Worm (Caenorhabditis elegans) whole organism, L4 larva: ENCODE measurements around the gene C07A9.9.

Experiments
- D1046.2 ChIP-seq: fragments of 200-800 bp; sonication (Bioruptor generic); IDR thresholded peaks from 2 replicates; pipeline ENCODE4 v1.3.6; 2022; ENCODE audit warnings: missing genetic modification characterization, missing compliant biosample characterization
- F10B5.3 ChIP-seq: sonication (generic microtip); optimal IDR thresholded peaks from 2 replicates; lab custom pipeline; 2016; ENCODE audit warnings: mild to moderate bottlenecking, missing genetic modification characterization, missing compliant biosample characterization
- F37D6.2 ChIP-seq: sonication (generic microtip); optimal IDR thresholded peaks from 2 replicates; lab custom pipeline; 2016; ENCODE audit warnings: mild to moderate bottlenecking, missing genetic modification characterization, missing compliant biosample characterization
- T20F7.1 ChIP-seq: fragments of 200-800 bp; sonication (Bioruptor generic); optimal IDR thresholded peaks from 2 replicates; lab custom pipeline; 2018; ENCODE audit warnings: mild to moderate bottlenecking, missing genetic modification characterization, missing compliant biosample characterization
- Y105C5A.15 ChIP-seq: fragments of 200-800 bp; sonication (Bioruptor generic); IDR thresholded peaks from 2 replicates; pipeline ENCODE4 v1.3.6; 2022; ENCODE audit warnings: missing genetic modification characterization, missing compliant biosample characterization
- Y48G9A.11 ChIP-seq: fragments of 200-800 bp; sonication (Bioruptor generic); IDR thresholded peaks from 2 replicates; pipeline ENCODE4 v1.3.6; 2022; ENCODE audit warnings: missing genetic modification reagents, missing genetic modification characterization, missing compliant biosample characterization
- Y5F2A.4 ChIP-seq: fragments of 200-800 bp; sonication (Bioruptor generic); optimal IDR thresholded peaks from 2 replicates; lab custom pipeline; 2018; ENCODE audit warnings: mild to moderate bottlenecking, missing genetic modification characterization, missing compliant biosample characterization
- Y75B8A.6 ChIP-seq: fragments of 200-800 bp; sonication (Bioruptor generic); IDR thresholded peaks from 2 replicates; pipeline ENCODE4 v1.3.6; 2022; ENCODE audit warnings: missing genetic modification reagents, missing genetic modification characterization, missing compliant biosample characterization
- ZK337.2 ChIP-seq: fragments of 200-800 bp; sonication (Bioruptor generic); IDR thresholded peaks from 2 replicates; pipeline ENCODE4 v1.3.6; 2022; ENCODE audit warnings: missing genetic modification reagents, missing genetic modification characterization, missing compliant biosample characterization
- ZK546.5 ChIP-seq, 2 experiments: sonication (generic microtip); optimal IDR thresholded peaks; 2 replicates each; lab custom pipeline; 2017; ENCODE audit warnings: missing biosample characterization in 2 of 2, missing genetic modification characterization in 2 of 2
- aha-1 ChIP-seq: fragments of 150-350 bp; peaks from one replicate; lab custom pipeline; 2014; ENCODE audit warnings: missing biosample characterization, missing genetic modification characterization
- arid-1 ChIP-seq: fragments of 200-800 bp; sonication (Bioruptor generic); conservative IDR thresholded peaks from 2 replicates; pipeline ENCODE4 v1.3.6; 2022; ENCODE audit warnings: missing genetic modification reagents, missing genetic modification characterization, missing compliant biosample characterization
- ceh-20 ChIP-seq: fragments of 200-800 bp; sonication (Bioruptor generic); IDR thresholded peaks from 2 replicates; pipeline ENCODE4 v1.3.6; 2022; ENCODE audit warnings: missing genetic modification reagents, missing genetic modification characterization, missing compliant biosample characterization
- ceh-28 ChIP-seq: fragments of 150-350 bp; optimal IDR thresholded peaks from 2 replicates; lab custom pipeline; 2014; ENCODE audit warnings: missing biosample characterization, missing genetic modification reagents, missing genetic modification characterization
- ceh-44 ChIP-seq: fragments of 200-800 bp; sonication (Bioruptor generic); IDR thresholded peaks from 2 replicates; pipeline ENCODE4 v1.3.6; 2022; ENCODE audit warnings: missing genetic modification reagents, missing genetic modification characterization, missing compliant biosample characterization
- ces-1 ChIP-seq: fragments of 150-350 bp; sonication (generic microtip); optimal IDR thresholded peaks from 4 replicates; lab custom pipeline; 2014; ENCODE audit warnings: missing biosample characterization, missing genetic modification reagents, missing genetic modification characterization
- daf-16 ChIP-seq, 3 experiments: sonication (generic microtip); optimal IDR thresholded peaks; 2 replicates each; lab custom pipeline; 2016 to 2017; ENCODE audit warnings: missing genetic modification characterization in 3 of 3, missing genetic modification reagents in 3 of 3, mild to moderate bottlenecking in 2 of 3, missing compliant biosample characterization in 2 of 3, missing biosample characterization in 1 of 3, moderate library complexity in 1 of 3
- daf-19 ChIP-seq: fragments of 200-800 bp; sonication (Bioruptor generic); conservative IDR thresholded peaks from 2 replicates; pipeline ENCODE4 v1.3.6; 2022; ENCODE audit warnings: missing genetic modification characterization, missing compliant biosample characterization
- daf-8 ChIP-seq: fragments of 200-800 bp; sonication (Bioruptor generic); IDR thresholded peaks from 2 replicates; pipeline ENCODE4 v1.3.6; 2022; ENCODE audit warnings: missing genetic modification characterization, missing compliant biosample characterization
- dmd-8 ChIP-seq: fragments of 200-800 bp; sonication (Bioruptor generic); IDR thresholded peaks from 2 replicates; pipeline ENCODE4 v1.3.6; 2022; ENCODE audit warnings: missing genetic modification characterization, missing compliant biosample characterization
- dpl-1 ChIP-seq: fragments of 150-350 bp; optimal IDR thresholded peaks from 2 replicates; lab custom pipeline; 2014; ENCODE audit warnings: missing biosample characterization, missing genetic modification reagents, missing genetic modification characterization
- egl-27 ChIP-seq: sonication (generic microtip); optimal IDR thresholded peaks from 3 replicates; lab custom pipeline; 2017; ENCODE audit warnings: missing biosample characterization, missing genetic modification reagents, missing genetic modification characterization
- hlh-11 ChIP-seq: fragments of 200-800 bp; sonication (Bioruptor generic); optimal IDR thresholded peaks from 2 replicates; lab custom pipeline; 2018; ENCODE audit warnings: mild to moderate bottlenecking, missing genetic modification characterization, missing compliant biosample characterization
- hlh-30 ChIP-seq: sonication (generic microtip); optimal IDR thresholded peaks from 2 replicates; lab custom pipeline; 2017; ENCODE audit warnings: antibody characterized with exemption, mild to moderate bottlenecking, missing genetic modification characterization, missing compliant biosample characterization; ENCODE audit not compliant: insufficient read depth
- hmg-1.1 ChIP-seq: fragments of 200-800 bp; sonication (Bioruptor generic); IDR thresholded peaks from 2 replicates; pipeline ENCODE4 v1.3.6; 2022; ENCODE audit warnings: missing genetic modification reagents, missing genetic modification characterization, missing compliant biosample characterization
- jun-1 ChIP-seq: fragments of 150-350 bp; optimal IDR thresholded peaks from 2 replicates; lab custom pipeline; 2014; ENCODE audit warnings: missing biosample characterization, missing genetic modification reagents, missing genetic modification characterization
- lin-29 ChIP-seq: fragments of 200-800 bp; sonication (Bioruptor generic); IDR thresholded peaks from 2 replicates; pipeline ENCODE4 v1.3.6; 2022; ENCODE audit warnings: missing genetic modification reagents, missing genetic modification characterization, missing compliant biosample characterization
- madf-5 ChIP-seq, 2 experiments: fragments of 200-800 bp; sonication (Bioruptor generic); IDR thresholded peaks; 2 replicates each; pipeline ENCODE4 v1.3.6; 2022; ENCODE audit warnings: missing compliant biosample characterization in 2 of 2, missing genetic modification characterization in 2 of 2
- mxl-2 ChIP-seq: fragments of 200-800 bp; sonication (Bioruptor generic); conservative IDR thresholded peaks from 2 replicates; pipeline ENCODE4 v1.3.6; 2022; ENCODE audit warnings: missing genetic modification reagents, missing genetic modification characterization, missing compliant biosample characterization
- mxl-3 ChIP-seq: fragments of 200-800 bp; sonication (Bioruptor generic); optimal IDR thresholded peaks from 2 replicates; lab custom pipeline; 2018; ENCODE audit warnings: mild to moderate bottlenecking, missing genetic modification characterization, missing compliant biosample characterization
- nhr-10 ChIP-seq: fragments of 150-350 bp; optimal IDR thresholded peaks from 2 replicates; lab custom pipeline; 2014; ENCODE audit warnings: missing biosample characterization, missing genetic modification characterization
- nhr-102 ChIP-seq: sonication (generic microtip); optimal IDR thresholded peaks from 2 replicates; lab custom pipeline; 2016; ENCODE audit warnings: mild to moderate bottlenecking, missing genetic modification characterization, moderate library complexity, missing compliant biosample characterization
- nhr-25 ChIP-seq: sonication (generic microtip); optimal IDR thresholded peaks from 2 replicates; lab custom pipeline; 2017; ENCODE audit warnings: missing genetic modification characterization, mild to moderate bottlenecking, missing compliant biosample characterization, antibody characterized with exemption, moderate library complexity, borderline replicate concordance; ENCODE audit not compliant: insufficient read depth
- nhr-28 ChIP-seq: fragments of 150-350 bp; optimal IDR thresholded peaks from 2 replicates; lab custom pipeline; 2014; ENCODE audit warnings: missing biosample characterization, missing genetic modification characterization
- nhr-41 ChIP-seq: fragments of 200-800 bp; sonication (Bioruptor generic); IDR thresholded peaks from 2 replicates; pipeline ENCODE4 v1.3.6; 2022; ENCODE audit warnings: missing genetic modification reagents, missing genetic modification characterization, missing compliant biosample characterization
- nhr-76 ChIP-seq: fragments of 150-350 bp; optimal IDR thresholded peaks from 2 replicates; lab custom pipeline; 2014; ENCODE audit warnings: missing biosample characterization, missing genetic modification characterization
- nhr-77 ChIP-seq: fragments of 150-350 bp; optimal IDR thresholded peaks from 2 replicates; lab custom pipeline; 2014; ENCODE audit warnings: missing biosample characterization, missing genetic modification characterization
- php-3 ChIP-seq: fragments of 200-800 bp; sonication (Bioruptor generic); IDR thresholded peaks from 2 replicates; pipeline ENCODE4 v1.3.6; 2022; ENCODE audit warnings: missing genetic modification reagents, missing genetic modification characterization, missing compliant biosample characterization
- set-16 ChIP-seq: fragments of 200-800 bp; sonication (Bioruptor generic); IDR thresholded peaks from 2 replicates; pipeline ENCODE4 v1.3.6; 2022; ENCODE audit warnings: missing genetic modification reagents, missing genetic modification characterization, missing compliant biosample characterization
- skn-1 ChIP-seq: fragments of 150-350 bp; optimal IDR thresholded peaks from 2 replicates; lab custom pipeline; 2014; ENCODE audit warnings: missing biosample characterization, missing genetic modification characterization
- snpc-4 ChIP-seq: fragments of 150-350 bp; optimal IDR thresholded peaks from 2 replicates; lab custom pipeline; 2014; ENCODE audit warnings: missing biosample characterization, missing genetic modification characterization
- unc-130 ChIP-seq: sonication (generic microtip); optimal IDR thresholded peaks from 2 replicates; lab custom pipeline; 2016; ENCODE audit warnings: missing genetic modification reagents, missing genetic modification characterization, missing compliant biosample characterization
- vab-7 ChIP-seq: fragments of 200-800 bp; sonication (Bioruptor generic); IDR thresholded peaks from 2 replicates; pipeline ENCODE4 v1.3.6; 2022; ENCODE audit warnings: missing genetic modification reagents, missing genetic modification characterization, missing compliant biosample characterization
- zip-11 ChIP-seq: fragments of 200-800 bp; sonication (Bioruptor generic); IDR thresholded peaks from 2 replicates; pipeline ENCODE4 v1.3.6; 2022; ENCODE audit warnings: missing genetic modification characterization, missing compliant biosample characterization
- zip-2 ChIP-seq: fragments of 150-350 bp; optimal IDR thresholded peaks from 2 replicates; lab custom pipeline; 2014; ENCODE audit warnings: missing biosample characterization, missing genetic modification characterization

Gene C07A9.9

DNA sequence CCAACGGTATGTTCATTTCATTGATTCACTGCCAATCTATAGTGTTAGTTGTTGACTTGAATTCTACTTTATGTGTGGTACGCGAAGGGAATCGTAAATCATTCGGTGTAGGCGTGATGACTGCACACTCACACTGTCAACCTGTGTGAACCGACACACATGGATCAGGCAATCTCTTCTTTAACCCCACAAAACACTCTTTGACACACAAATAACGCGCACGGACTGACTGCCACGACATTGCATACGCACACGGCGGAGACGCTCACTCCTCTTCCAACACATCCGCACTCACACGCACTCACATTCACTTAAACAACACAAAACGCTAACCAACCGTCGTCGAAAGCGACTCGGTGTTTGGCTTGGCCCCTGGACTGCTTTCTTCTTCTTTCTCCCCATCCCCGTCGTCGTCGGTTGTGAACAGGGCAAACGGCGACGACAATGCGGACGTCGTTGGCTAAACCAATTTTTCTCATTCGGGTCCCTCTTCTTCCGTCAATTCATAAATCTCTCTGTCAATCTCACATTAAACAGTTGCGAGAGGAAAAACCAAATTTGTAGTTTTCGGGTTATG is 32.8 kb upstream of the C07A9.9 start:
- peak; percentile 65 for TF ChIP-seq nhr-28 (tag; lab: Kevin White, UChicago)
- peak; percentile 8 for TF ChIP-seq hlh-11 (tag; lab: Kevin White, UChicago)
- TF ChIP-seq aha-1 = peak; percentile 97
- TF ChIP-seq mxl-3 (GFP tag; lab: Kevin White, UChicago) = peak; percentile 27
- no peak for TF ChIP-seq ces-1 (GFP tag; lab: Kevin White, UChicago)

DNA sequence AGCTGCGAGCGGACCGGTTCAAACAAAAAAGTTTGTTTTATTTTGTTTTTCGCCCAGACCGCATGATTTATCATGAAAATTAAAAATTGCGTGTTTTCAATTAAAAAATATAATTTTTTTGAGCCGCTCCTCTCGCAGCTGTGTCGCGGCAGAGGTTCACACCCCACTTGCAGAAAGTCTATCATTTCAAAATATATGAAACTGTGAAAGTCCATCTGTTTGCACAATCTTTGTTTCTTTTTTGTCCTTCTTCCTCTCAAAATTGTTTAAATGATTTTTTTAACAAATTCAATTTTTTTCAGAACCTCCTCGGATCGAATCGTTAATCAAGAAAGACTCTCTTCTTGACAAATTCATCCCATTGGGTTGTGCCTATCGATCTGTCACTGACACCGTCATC is 32.1 kb upstream of the C07A9.9 start, which contains the start of gene tlk-1:
TSS of gene tlk-1 (plus strand) at position 301 of the 400 bp plus-strand sequence.
- TF ChIP-seq set-16 (GFP tag; lab: Robert Waterston, UW) (0 out of 2 replicates have a peak, but pooled peaks have one; percentile 5), D1046.2 (no peak), arid-1 (no peak), zip-2 (tag; lab: Kevin White, UChicago) (no peak)
- TF ChIP-seq, all 104 proteins: peak for 1

DNA sequence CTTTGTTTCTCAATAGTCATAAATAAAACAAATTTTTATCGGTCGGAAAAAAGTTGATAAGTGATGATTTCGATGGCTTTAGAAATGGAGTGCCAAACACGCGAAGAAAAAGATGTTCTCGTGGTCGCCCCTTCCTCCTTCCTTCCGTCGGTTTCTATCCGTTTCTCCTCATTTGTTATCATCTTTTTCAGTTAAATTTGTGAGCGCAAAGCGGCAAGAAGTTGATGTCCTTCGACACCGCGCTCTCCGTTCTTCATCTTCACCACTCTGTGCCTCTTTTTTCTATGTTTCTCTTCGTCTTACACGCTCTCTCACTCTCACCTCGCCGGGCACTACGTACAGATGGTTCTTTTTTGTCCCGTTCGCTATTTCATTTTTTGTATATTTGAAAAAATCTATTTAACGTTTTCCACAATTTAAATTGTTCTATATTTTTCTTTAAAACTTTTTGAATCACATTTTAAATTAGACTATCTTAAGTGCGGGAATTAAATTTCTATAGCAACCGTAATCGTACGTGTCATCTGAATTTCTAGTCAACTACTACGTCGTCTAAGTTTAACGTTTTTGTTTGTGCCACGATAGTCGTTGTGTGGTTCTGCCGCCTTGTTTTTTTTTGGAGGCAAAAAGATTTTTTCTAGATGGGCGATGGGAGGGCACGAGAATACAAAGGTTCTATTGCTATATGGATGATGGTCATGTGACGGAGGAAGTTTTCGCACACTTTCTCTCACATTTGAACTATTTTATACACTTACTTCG is 31.4 kb upstream of the C07A9.9 start:
- TF ChIP-seq nhr-77 = no peak
- TF ChIP-seq php-3 = no peak
- peak; percentile 65 for TF ChIP-seq hlh-30 (tag; lab: Kevin White, UChicago)
- TF ChIP-seq nhr-41 (GFP tag; lab: Robert Waterston, UW) = no peak
- no peak for TF ChIP-seq daf-16 (GFP tag; optimal IDR thresholded peaks at IDR 0.05; lab: Kevin White, UChicago)
- TF ChIP-seq daf-16 (tag; optimal IDR thresholded peaks at IDR 0.05; lab: Kevin White, UChicago) = no peak
- TF ChIP-seq F10B5.3 (tag; lab: Kevin White, UChicago) = no peak
- no peak for TF ChIP-seq zip-2 (tag; lab: Kevin White, UChicago)
- TF ChIP-seq ZK337.2 (GFP tag; lab: Robert Waterston, UW) = no peak
- TF ChIP-seq egl-27 = no peak
- no peak for TF ChIP-seq ceh-20 (GFP tag; lab: Robert Waterston, UW)
- TF ChIP-seq nhr-76 (tag; lab: Kevin White, UChicago) = no peak
- no peak for TF ChIP-seq Y5F2A.4 (GFP tag; lab: Kevin White, UChicago)
- no peak for TF ChIP-seq ZK546.5 (tag; optimal IDR thresholded peaks at IDR 0.05; lab: Kevin White, UChicago)
- no peak for TF ChIP-seq unc-130 (GFP tag; lab: Kevin White, UChicago)
- no peak for TF ChIP-seq Y75B8A.6 (GFP tag; lab: Robert Waterston, UW)
- TF ChIP-seq nhr-25 (tag; lab: Kevin White, UChicago) = no peak
- TF ChIP-seq daf-19 (GFP tag; lab: Robert Waterston, UW) = no peak
- no peak for TF ChIP-seq snpc-4 (tag; lab: Kevin White, UChicago)
- TF ChIP-seq F37D6.2 (tag; lab: Kevin White, UChicago) = no peak
- no peak for TF ChIP-seq Y105C5A.15 (GFP tag; lab: Robert Waterston, UW)
- TF ChIP-seq hmg-1.1 (GFP tag; lab: Robert Waterston, UW) = peak; percentile 57
- no peak for TF ChIP-seq nhr-10
- no peak for TF ChIP-seq ceh-28 (tag; lab: Kevin White, UChicago)
- no peak for TF ChIP-seq dmd-8
- peak; percentile 58 for TF ChIP-seq hlh-11 (tag; lab: Kevin White, UChicago)
- no peak for TF ChIP-seq daf-8 (GFP tag; lab: Robert Waterston, UW)
- no peak for TF ChIP-seq mxl-2 (GFP tag; lab: Robert Waterston, UW)
- TF ChIP-seq ceh-44 (GFP tag; lab: Robert Waterston, UW) = no peak
- TF ChIP-seq skn-1 (tag; lab: Kevin White, UChicago) = no peak
- TF ChIP-seq nhr-102 (tag; lab: Kevin White, UChicago) = no peak
- TF ChIP-seq T20F7.1 = no peak
- no peak for TF ChIP-seq arid-1
- no peak for TF ChIP-seq zip-11 (GFP tag; lab: Robert Waterston, UW)
- no peak for TF ChIP-seq jun-1 (tag; lab: Kevin White, UChicago)
- TF ChIP-seq dpl-1 (GFP tag; lab: Kevin White, UChicago) = no peak
- no peak for TF ChIP-seq madf-5 (GFP tag; IDR thresholded peaks at IDR 0.05; lab: Robert Waterston, UW)
- no peak for TF ChIP-seq vab-7 (GFP tag; lab: Robert Waterston, UW)
- no peak for TF ChIP-seq lin-29
- no peak for TF ChIP-seq Y48G9A.11 (GFP tag; lab: Robert Waterston, UW)
